Worm (Caenorhabditis elegans) whole organism, mixed stage, embryonic: ENCODE data around the gene acdh-13.
A peak's percentile ranks its signal among the peaks of the same experiment; 100 is the strongest.

Experiments used
- M03D4.4 ChIP-seq: sonication (generic microtip); optimal IDR thresholded peaks from 2 replicates; lab custom pipeline; 2017; ENCODE audit warnings: mild to moderate bottlenecking, missing genetic modification characterization, missing compliant biosample characterization
- bed-3 ChIP-seq: fragments of 200-800 bp; sonication (Bioruptor generic); optimal IDR thresholded peaks from 3 replicates; lab custom pipeline; 2018; ENCODE audit warnings: mild to moderate bottlenecking, missing genetic modification characterization, moderate library complexity, missing compliant biosample characterization
- ceh-39 ChIP-seq: fragments of 150-350 bp; optimal IDR thresholded peaks from 2 replicates; lab custom pipeline; 2014; ENCODE audit warnings: missing biosample characterization, missing genetic modification characterization
- ceh-43 ChIP-seq: fragments of 200-800 bp; sonication (Bioruptor generic); optimal IDR thresholded peaks from 2 replicates; lab custom pipeline; 2018; ENCODE audit warnings: mild to moderate bottlenecking, missing genetic modification characterization, moderate library complexity, missing compliant biosample characterization
- ceh-83 ChIP-seq: fragments of 200-800 bp; sonication (Bioruptor generic); optimal IDR thresholded peaks from 2 replicates; lab custom pipeline; 2018; ENCODE audit warnings: mild to moderate bottlenecking, missing genetic modification characterization, missing compliant biosample characterization
- ces-1 ChIP-seq: fragments of 150-350 bp; optimal IDR thresholded peaks from 2 replicates; lab custom pipeline; 2014; ENCODE audit warnings: missing biosample characterization, missing genetic modification reagents, missing genetic modification characterization
- cnd-1 ChIP-seq: fragments of 200-800 bp; sonication (Bioruptor generic); optimal IDR thresholded peaks from 2 replicates; lab custom pipeline; 2018; ENCODE audit warnings: mild to moderate bottlenecking, missing genetic modification characterization, missing compliant biosample characterization
- elt-3 ChIP-seq: fragments of 150-350 bp; optimal IDR thresholded peaks from 2 replicates; lab custom pipeline; 2014; ENCODE audit warnings: missing biosample characterization, missing genetic modification characterization
- flh-1 ChIP-seq: fragments of 200-800 bp; sonication (Bioruptor generic); optimal IDR thresholded peaks from 2 replicates; lab custom pipeline; 2018; ENCODE audit warnings: mild to moderate bottlenecking, missing genetic modification characterization, moderate library complexity, missing compliant biosample characterization
- ham-2 ChIP-seq: fragments of 200-800 bp; sonication (Bioruptor generic); optimal IDR thresholded peaks from 2 replicates; lab custom pipeline; 2018; ENCODE audit warnings: mild to moderate bottlenecking, missing genetic modification characterization, missing compliant biosample characterization
- hlh-1 ChIP-seq: fragments of 150-350 bp; optimal IDR thresholded peaks from 2 replicates; lab custom pipeline; 2014; ENCODE audit warnings: missing biosample characterization, missing genetic modification reagents, missing genetic modification characterization
- lin-13 ChIP-seq: fragments of 150-350 bp; optimal IDR thresholded peaks from 2 replicates; lab custom pipeline; 2014; ENCODE audit warnings: missing biosample characterization, missing genetic modification characterization
- lin-32 ChIP-seq: fragments of 200-800 bp; sonication (Bioruptor generic); optimal IDR thresholded peaks from 2 replicates; lab custom pipeline; 2018; ENCODE audit warnings: mild to moderate bottlenecking, missing genetic modification characterization, missing compliant biosample characterization
- lsy-2 ChIP-seq: fragments of 150-350 bp; optimal IDR thresholded peaks from 2 replicates; lab custom pipeline; 2014; ENCODE audit warnings: missing biosample characterization, missing genetic modification characterization
- mep-1 ChIP-seq: fragments of 150-350 bp; optimal IDR thresholded peaks from 2 replicates; lab custom pipeline; 2017; ENCODE audit warnings: missing biosample characterization, missing genetic modification reagents, missing genetic modification characterization, inconsistent platforms
- mls-2 ChIP-seq: sonication (generic microtip); optimal IDR thresholded peaks from 2 replicates; lab custom pipeline; 2016; ENCODE audit warnings: mild to moderate bottlenecking, missing genetic modification characterization, moderate library complexity, missing compliant biosample characterization
- nhr-12 ChIP-seq: fragments of 150-350 bp; optimal IDR thresholded peaks from 2 replicates; lab custom pipeline; 2014; ENCODE audit warnings: missing biosample characterization, missing genetic modification characterization
- nhr-2 ChIP-seq: fragments of 150-350 bp; optimal IDR thresholded peaks from 2 replicates; lab custom pipeline; 2014; ENCODE audit warnings: missing biosample characterization, missing genetic modification characterization
- nhr-237 ChIP-seq: fragments of 150-350 bp; optimal IDR thresholded peaks from 2 replicates; lab custom pipeline; 2014; ENCODE audit warnings: missing biosample characterization, missing genetic modification characterization
- nhr-28 ChIP-seq: fragments of 150-350 bp; optimal IDR thresholded peaks from 2 replicates; lab custom pipeline; 2014; ENCODE audit warnings: missing biosample characterization, missing genetic modification characterization
- nhr-76 ChIP-seq: sonication (generic microtip); optimal IDR thresholded peaks from 2 replicates; lab custom pipeline; 2017; ENCODE audit warnings: missing biosample characterization, missing genetic modification characterization
- pha-4 ChIP-seq: fragments of 150-350 bp; optimal IDR thresholded peaks from 2 replicates; lab custom pipeline; 2018; ENCODE audit warnings: missing biosample characterization, missing genetic modification reagents, missing genetic modification characterization
- sem-2 ChIP-seq: fragments of 200-800 bp; sonication (Bioruptor generic); optimal IDR thresholded peaks from 2 replicates; lab custom pipeline; 2018; ENCODE audit warnings: mild to moderate bottlenecking, missing genetic modification characterization, missing compliant biosample characterization
- snpc-4 ChIP-seq: fragments of 150-350 bp; optimal IDR thresholded peaks from 2 replicates; lab custom pipeline; 2014; ENCODE audit warnings: missing biosample characterization, missing genetic modification characterization
- sptf-1 ChIP-seq: sonication (generic microtip); optimal IDR thresholded peaks from 2 replicates; lab custom pipeline; 2017; ENCODE audit warnings: mild to moderate bottlenecking, missing genetic modification characterization, moderate library complexity, missing compliant biosample characterization
- tbx-8 ChIP-seq: fragments of 200-800 bp; sonication (Bioruptor generic); optimal IDR thresholded peaks from 2 replicates; lab custom pipeline; 2018; ENCODE audit warnings: mild to moderate bottlenecking, missing genetic modification characterization, moderate library complexity, missing compliant biosample characterization
- unc-120 ChIP-seq: sonication (generic microtip); optimal IDR thresholded peaks from 2 replicates; lab custom pipeline; 2017; ENCODE audit warnings: missing genetic modification characterization, missing compliant biosample characterization; ENCODE audit not compliant: poor library complexity, severe bottlenecking
- unc-39 ChIP-seq: fragments of 150-350 bp; optimal IDR thresholded peaks from 2 replicates; lab custom pipeline; 2014; ENCODE audit warnings: missing biosample characterization, missing genetic modification characterization
- unc-62 ChIP-seq: fragments of 150-350 bp; optimal IDR thresholded peaks from 2 replicates; lab custom pipeline; 2014; ENCODE audit warnings: missing biosample characterization, missing genetic modification reagents, missing genetic modification characterization
- zip-8 ChIP-seq: fragments of 150-350 bp; optimal IDR thresholded peaks from 2 replicates; lab custom pipeline; 2014; ENCODE audit warnings: missing biosample characterization, missing genetic modification characterization
- ztf-11 ChIP-seq: fragments of 150-350 bp; optimal IDR thresholded peaks from 2 replicates; lab custom pipeline; 2014; ENCODE audit warnings: missing biosample characterization, missing genetic modification characterization

acdh-13 gene

DNA sequence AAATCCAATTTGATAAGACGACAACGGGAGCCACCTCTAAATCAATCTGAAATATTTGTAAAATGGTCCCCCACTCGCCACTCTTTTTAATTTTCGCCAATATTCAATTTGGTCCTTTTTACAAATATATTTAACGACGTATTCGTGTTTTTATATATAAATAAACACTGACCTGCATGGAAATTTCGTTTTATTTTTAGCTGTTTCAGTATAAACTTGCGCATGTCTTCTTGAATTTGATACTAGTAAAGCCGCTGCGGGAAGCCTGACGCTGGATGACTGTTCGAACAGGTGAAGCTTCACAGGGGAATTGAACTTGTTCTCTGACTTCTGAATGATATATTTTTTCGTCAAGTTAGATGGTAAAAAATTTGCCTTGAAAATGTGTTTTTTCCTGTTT is 15.9 kb upstream of the acdh-13 start:
- no peak for TF ChIP-seq sptf-1
- no peak for TF ChIP-seq nhr-28 (tag; lab: Kevin White, UChicago)
- no peak for TF ChIP-seq ces-1 (GFP tag; lab: Kevin White, UChicago)
- TF ChIP-seq ztf-11 (tag; lab: Kevin White, UChicago): no peak
- no peak for TF ChIP-seq lin-13 (tag; lab: Kevin White, UChicago)
- no peak for TF ChIP-seq unc-120 (tag; lab: Kevin White, UChicago)
- TF ChIP-seq nhr-12 (tag; lab: Kevin White, UChicago): no peak
- no peak for TF ChIP-seq zip-8 (tag; lab: Kevin White, UChicago)
- no peak for TF ChIP-seq lsy-2 (tag; lab: Kevin White, UChicago)
- no peak for TF ChIP-seq nhr-2 (tag; lab: Kevin White, UChicago)
- TF ChIP-seq cnd-1 (tag; lab: Kevin White, UChicago): no peak
- no peak for TF ChIP-seq ceh-39 (tag; lab: Kevin White, UChicago)

DNA sequence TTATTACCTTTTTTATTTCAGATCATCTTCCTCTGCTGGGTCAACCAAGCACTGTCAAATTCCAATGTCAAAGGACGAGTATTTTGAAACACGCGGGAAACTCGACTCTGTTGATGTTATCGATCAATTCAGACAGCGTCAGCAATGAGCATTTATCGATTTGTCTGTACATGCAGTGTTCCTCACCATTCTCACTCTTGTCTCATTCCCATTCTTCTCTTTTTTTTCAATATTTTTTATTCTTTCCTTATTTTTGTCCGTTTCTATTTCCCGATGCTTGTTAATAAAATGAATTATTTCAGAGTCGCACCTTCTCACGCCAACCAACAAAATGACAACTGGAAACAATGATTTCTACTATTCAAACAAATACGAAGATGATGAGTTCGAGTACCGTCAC is 15.0 kb upstream of the acdh-13 start, which contains the start of gene cks-1:
TSS of gene cks-1 (plus strand) at position 301 of the 400 bp plus-strand sequence.
- TF ChIP-seq ztf-11 (tag; lab: Kevin White, UChicago) (no peak), sem-2 (GFP tag; lab: Kevin White, UChicago) (no peak), ces-1 (GFP tag; lab: Kevin White, UChicago) (no peak)

DNA sequence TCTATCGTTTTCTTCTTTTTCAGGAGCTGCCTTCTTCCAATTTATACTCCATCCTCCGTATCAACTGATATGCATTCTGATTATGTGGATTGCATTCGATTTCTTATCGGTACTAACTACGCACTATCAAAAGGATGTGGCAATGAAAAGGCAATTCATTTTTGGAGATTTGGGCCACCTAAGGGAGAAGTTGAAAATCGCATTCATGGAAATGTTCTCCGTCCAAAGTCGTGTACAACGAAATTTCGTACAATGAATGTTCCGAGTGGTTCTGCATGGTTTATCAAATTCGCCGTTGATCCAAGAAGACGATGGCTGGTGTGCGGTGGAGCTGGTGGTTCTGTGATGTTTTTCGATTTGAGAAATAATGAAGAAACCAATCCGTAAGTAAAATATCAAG is 14.1 kb upstream of the acdh-13 start, which contains the start of gene C09G4.4:
TSS of gene C09G4.4 (plus strand) at position 301 of the 400 bp plus-strand sequence.
- TF ChIP-seq unc-39 (tag; lab: Kevin White, UChicago) (no peak), mls-2 (tag; lab: Kevin White, UChicago) (no peak), ces-1 (GFP tag; lab: Kevin White, UChicago) (no peak), flh-1 (no peak), snpc-4 (tag; lab: Kevin White, UChicago) (no peak)

DNA sequence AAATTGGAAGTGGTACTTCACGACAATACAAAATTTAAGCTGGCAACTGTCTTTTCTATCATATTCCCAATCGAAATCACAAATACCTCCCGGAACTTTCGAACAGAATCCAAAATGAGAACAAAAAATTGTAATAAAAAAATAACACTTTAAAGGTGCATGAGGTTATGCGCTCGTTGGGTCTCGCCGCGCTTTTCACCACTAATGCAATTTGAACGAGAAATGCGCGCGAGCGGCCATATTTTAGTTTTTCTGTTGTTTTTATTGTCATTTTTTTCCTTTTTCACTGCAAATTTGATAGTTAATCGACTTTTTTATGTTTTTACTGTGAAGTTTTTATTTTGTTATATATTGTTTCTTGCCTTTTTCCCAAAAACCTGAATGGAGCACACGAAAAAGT is 12.4 kb upstream of the acdh-13 start, which contains the start of gene mes-6:
TSS of gene mes-6 (plus strand) at position 229 of the 400 bp plus-strand sequence.
- TF ChIP-seq M03D4.4 (tag; lab: Kevin White, UChicago) (no peak), ham-2 (no peak), mep-1 (tag; lab: Kevin White, UChicago) (peak; percentile 73), ztf-11 (tag; lab: Kevin White, UChicago) (no peak), bed-3 (GFP tag; lab: Kevin White, UChicago) (no peak), tbx-8 (GFP tag; lab: Kevin White, UChicago) (no peak), unc-39 (tag; lab: Kevin White, UChicago) (no peak), nhr-237 (no peak), ceh-43 (GFP tag; lab: Kevin White, UChicago) (no peak), unc-62 (GFP tag; lab: Kevin White, UChicago) (no peak), lin-32 (GFP tag; lab: Kevin White, UChicago) (no peak), hlh-1 (no peak), unc-120 (tag; lab: Kevin White, UChicago) (no peak), ceh-83 (GFP tag; lab: Kevin White, UChicago) (no peak), ceh-39 (tag; lab: Kevin White, UChicago) (no peak), nhr-2 (tag; lab: Kevin White, UChicago) (no peak), nhr-76 (tag; lab: Kevin White, UChicago) (no peak), pha-4 (tag; lab: Kevin White, UChicago) (no peak), snpc-4 (tag; lab: Kevin White, UChicago) (no peak), cnd-1 (tag; lab: Kevin White, UChicago) (no peak), lin-13 (tag; lab: Kevin White, UChicago) (peak; percentile 47), elt-3 (tag; lab: Kevin White, UChicago) (no peak), lsy-2 (tag; lab: Kevin White, UChicago) (peak; percentile 57), ces-1 (GFP tag; lab: Kevin White, UChicago) (peak; percentile 96)
- TF ChIP-seq, all 35 proteins: peak for 4

DNA sequence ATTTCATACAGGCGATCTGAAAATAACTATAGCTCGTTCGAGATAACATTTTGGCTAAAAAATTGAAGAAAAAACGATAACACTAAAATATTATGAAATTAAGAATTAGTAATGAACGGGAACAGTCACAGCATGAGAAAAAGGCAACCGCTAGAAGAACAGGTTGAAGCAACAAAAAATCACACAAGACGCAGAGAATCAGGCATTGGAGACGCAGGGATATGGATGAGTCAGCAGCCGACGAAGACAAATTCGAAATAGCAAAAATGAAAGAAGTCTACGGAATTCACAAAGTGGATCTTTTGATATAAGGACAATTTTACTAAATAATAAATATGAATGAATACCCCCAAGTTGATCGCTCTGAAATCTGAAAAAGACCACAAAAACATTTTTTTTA is 11.9 kb upstream of the acdh-13 start, which contains the start of gene tag-77:
TSS of gene tag-77 (minus strand) at position 15 of the 400 bp plus-strand sequence.
- no peak for TF ChIP-seq lin-32 (GFP tag; lab: Kevin White, UChicago)
